Fruit fly (Drosophila melanogaster) whole organism, embryonic: ENCODE measurements around the gene UbcE2H.

Experiments
- Abd-B ChIP-seq: fragments of 200-800 bp; sonication (Bioruptor generic); optimal IDR thresholded peaks from 2 replicates; lab custom pipeline; 2018; ENCODE audit warnings: missing biosample characterization, mild to moderate bottlenecking, missing genetic modification characterization, moderate library complexity
- Aef1 ChIP-seq: fragments of 200-800 bp; sonication (Bioruptor generic); IDR thresholded peaks from 3 replicates; pipeline ENCODE4 v1.3.6; 2022; ENCODE audit warnings: missing biosample characterization, missing genetic modification characterization
- Bgb ChIP-seq: fragments of 200-800 bp; sonication (Bioruptor generic); IDR thresholded peaks from 2 replicates; pipeline ENCODE4 v1.3.6; 2022; ENCODE audit warnings: missing biosample characterization, missing genetic modification characterization; ENCODE audit not compliant: partially characterized antibody
- CG10209 ChIP-seq: fragments of 200-800 bp; sonication (Bioruptor generic); optimal IDR thresholded peaks from 3 replicates; lab custom pipeline; 2017; ENCODE audit warnings: missing biosample characterization, mild to moderate bottlenecking, missing genetic modification characterization, missing genetic modification reagents
- CG12299 ChIP-seq: fragments of 200-800 bp; sonication (Bioruptor generic); optimal IDR thresholded peaks from 2 replicates; lab custom pipeline; 2018; ENCODE audit warnings: missing biosample characterization, mild to moderate bottlenecking, missing genetic modification characterization
- CG13424 ChIP-seq: fragments of 200-800 bp; sonication (Bioruptor generic); optimal IDR thresholded peaks from 2 replicates; lab custom pipeline; 2019; ENCODE audit warnings: missing biosample characterization, mild to moderate bottlenecking, missing genetic modification characterization, moderate library complexity
- CG14860 ChIP-seq: fragments of 200-800 bp; sonication (Bioruptor generic); IDR thresholded peaks from 3 replicates; pipeline ENCODE4 v1.3.6; 2022; ENCODE audit warnings: missing biosample characterization, missing genetic modification characterization; ENCODE audit not compliant: partially characterized antibody
- CG1602 ChIP-seq: fragments of 200-800 bp; sonication (Bioruptor generic); optimal IDR thresholded peaks from 3 replicates; lab custom pipeline; 2016; ENCODE audit warnings: missing biosample characterization, missing genetic modification characterization
- CG1647 ChIP-seq: fragments of 200-800 bp; sonication (Bioruptor generic); optimal IDR thresholded peaks from 3 replicates; lab custom pipeline; 2016; ENCODE audit warnings: missing biosample characterization, missing genetic modification characterization
- CG17328 ChIP-seq: fragments of 200-800 bp; sonication (Bioruptor generic); IDR thresholded peaks from 2 replicates; pipeline ENCODE4 v1.3.6; 2022; ENCODE audit warnings: missing biosample characterization, missing genetic modification characterization
- CG2120 ChIP-seq: fragments of 200-800 bp; sonication (Bioruptor generic); optimal IDR thresholded peaks from 3 replicates; lab custom pipeline; 2016; ENCODE audit warnings: missing biosample characterization, missing genetic modification characterization
- CG3163 ChIP-seq: fragments of 200-800 bp; sonication (Bioruptor generic); optimal IDR thresholded peaks from 3 replicates; lab custom pipeline; 2016; ENCODE audit warnings: missing biosample characterization, missing genetic modification characterization
- CG32532 ChIP-seq: fragments of 200-800 bp; sonication (Bioruptor generic); IDR thresholded peaks from 2 replicates; pipeline ENCODE4 v1.3.6; 2022; ENCODE audit warnings: missing biosample characterization, missing genetic modification characterization
- CG3281 ChIP-seq: fragments of 200-800 bp; sonication (Bioruptor generic); optimal IDR thresholded peaks from 3 replicates; lab custom pipeline; 2017; ENCODE audit warnings: missing biosample characterization, mild to moderate bottlenecking, missing genetic modification characterization
- CG33213 ChIP-seq: fragments of 200-800 bp; sonication (Bioruptor generic); optimal IDR thresholded peaks from 3 replicates; lab custom pipeline; 2016; ENCODE audit warnings: missing biosample characterization, missing genetic modification characterization
- CG33557 ChIP-seq: fragments of 200-800 bp; sonication (Bioruptor generic); optimal IDR thresholded peaks from 2 replicates; lab custom pipeline; 2019; ENCODE audit warnings: missing biosample characterization, mild to moderate bottlenecking, missing genetic modification characterization, moderate library complexity
- CG4707 ChIP-seq: fragments of 200-800 bp; sonication (Bioruptor generic); optimal IDR thresholded peaks from 2 replicates; lab custom pipeline; 2018; ENCODE audit warnings: missing biosample characterization, mild to moderate bottlenecking, missing genetic modification characterization, moderate library complexity
- CG7271 ChIP-seq: fragments of 200-800 bp; sonication (Bioruptor generic); optimal IDR thresholded peaks from 2 replicates; lab custom pipeline; 2018; ENCODE audit warnings: missing biosample characterization, mild to moderate bottlenecking, missing genetic modification characterization, moderate library complexity
- CG7556 ChIP-seq: fragments of 200-800 bp; sonication (Bioruptor generic); optimal IDR thresholded peaks from 2 replicates; lab custom pipeline; 2017; ENCODE audit warnings: missing biosample characterization, mild to moderate bottlenecking, missing genetic modification characterization
- CG7928 ChIP-seq: fragments of 200-800 bp; sonication (Bioruptor generic); optimal IDR thresholded peaks from 2 replicates; lab custom pipeline; 2017; ENCODE audit warnings: missing biosample characterization, mild to moderate bottlenecking, missing genetic modification characterization
- CG8924 ChIP-seq: fragments of 200-800 bp; optimal IDR thresholded peaks from 3 replicates; lab custom pipeline; 2019; ENCODE audit warnings: missing biosample characterization, mild to moderate bottlenecking, missing genetic modification characterization, moderate library complexity
- Dip2 ChIP-seq: fragments of 200-800 bp; sonication (Bioruptor generic); IDR thresholded peaks from 2 replicates; pipeline ENCODE4 v1.3.6; 2022; ENCODE audit warnings: missing biosample characterization, missing genetic modification characterization
- GATAe ChIP-seq: fragments of 200-800 bp; sonication (Bioruptor generic); conservative IDR thresholded peaks from 2 replicates; pipeline ENCODE4 v1.3.6; 2022; ENCODE audit warnings: missing biosample characterization, missing genetic modification characterization
- Gsc ChIP-seq: fragments of 200-800 bp; sonication (Bioruptor generic); IDR thresholded peaks from 2 replicates; pipeline ENCODE4 v1.3.6; 2022; ENCODE audit warnings: missing biosample characterization, missing genetic modification characterization
- Hr51 ChIP-seq, 2 experiments: fragments of 200-800 bp; sonication (Bioruptor generic); optimal IDR thresholded peaks; 2 replicates in 1 of 2; 3 replicates in 1 of 2; lab custom pipeline; 2016 to 2018; ENCODE audit warnings: missing biosample characterization in 2 of 2, missing genetic modification characterization in 2 of 2, mild to moderate bottlenecking in 1 of 2, moderate library complexity in 1 of 2
- Mad ChIP-seq: fragments of 200-800 bp; sonication (Bioruptor generic); optimal IDR thresholded peaks from 2 replicates; lab custom pipeline; 2016; ENCODE audit warnings: missing biosample characterization, missing genetic modification characterization
- NC2β ChIP-seq: fragments of 200-800 bp; sonication (Bioruptor generic); optimal IDR thresholded peaks from 2 replicates; lab custom pipeline; 2016; ENCODE audit warnings: missing biosample characterization, missing genetic modification characterization
- Oaz ChIP-seq: fragments of 200-800 bp; sonication (Bioruptor generic); IDR thresholded peaks from 2 replicates; pipeline ENCODE4 v1.3.6; 2022; ENCODE audit warnings: missing biosample characterization, missing genetic modification characterization
- Rx ChIP-seq: fragments of 200-800 bp; sonication (Bioruptor generic); IDR thresholded peaks from 2 replicates; pipeline ENCODE4 v1.3.6; 2022; ENCODE audit warnings: missing biosample characterization, missing genetic modification characterization
- Sox102F ChIP-seq: fragments of 200-800 bp; sonication (Bioruptor generic); optimal IDR thresholded peaks from 2 replicates; lab custom pipeline; 2018; ENCODE audit warnings: missing biosample characterization, mild to moderate bottlenecking, missing genetic modification characterization, moderate library complexity
- abd-A ChIP-seq: fragments of 200-800 bp; sonication (Bioruptor generic); optimal IDR thresholded peaks from 3 replicates; lab custom pipeline; 2019; ENCODE audit warnings: missing biosample characterization, mild to moderate bottlenecking, missing genetic modification characterization, moderate library complexity
- bab2 ChIP-seq: fragments of 200-800 bp; sonication (Bioruptor generic); optimal IDR thresholded peaks from 2 replicates; lab custom pipeline; 2016; ENCODE audit warnings: missing biosample characterization, missing genetic modification characterization
- cato ChIP-seq: fragments of 200-800 bp; sonication (Bioruptor generic); optimal IDR thresholded peaks from 2 replicates; lab custom pipeline; 2016; ENCODE audit warnings: missing biosample characterization, missing genetic modification characterization, borderline replicate concordance
- chn ChIP-seq: fragments of 200-800 bp; sonication (Bioruptor generic); optimal IDR thresholded peaks from 2 replicates; lab custom pipeline; 2016; ENCODE audit warnings: missing biosample characterization, missing genetic modification characterization
- crc ChIP-seq: fragments of 200-800 bp; sonication (Bioruptor generic); optimal IDR thresholded peaks from 2 replicates; lab custom pipeline; 2016; ENCODE audit warnings: missing biosample characterization, missing genetic modification characterization
- cwo ChIP-seq: fragments of 200-800 bp; sonication (Bioruptor generic); optimal IDR thresholded peaks from 3 replicates; lab custom pipeline; 2017; ENCODE audit warnings: missing biosample characterization, missing genetic modification characterization, mild to moderate bottlenecking, moderate library complexity, missing genetic modification reagents
- dysf ChIP-seq: fragments of 200-800 bp; sonication (Bioruptor generic); IDR thresholded peaks from 3 replicates; pipeline ENCODE4 v1.3.6; 2022; ENCODE audit warnings: missing biosample characterization, missing genetic modification characterization
- ems ChIP-seq: fragments of 200-800 bp; sonication (Bioruptor generic); optimal IDR thresholded peaks from 3 replicates; lab custom pipeline; 2016; ENCODE audit warnings: missing biosample characterization, missing genetic modification characterization
- exex ChIP-seq: fragments of 200-800 bp; sonication (Bioruptor generic); optimal IDR thresholded peaks from 4 replicates; lab custom pipeline; 2018; ENCODE audit warnings: missing biosample characterization, mild to moderate bottlenecking, missing genetic modification characterization, moderate library complexity
- gem ChIP-seq: fragments of 200-800 bp; sonication (Bioruptor generic); optimal IDR thresholded peaks from 2 replicates; lab custom pipeline; 2019; ENCODE audit warnings: missing biosample characterization, mild to moderate bottlenecking, missing genetic modification characterization, moderate library complexity
- kay ChIP-seq: fragments of 200-800 bp; sonication (Bioruptor generic); optimal IDR thresholded peaks from 2 replicates; lab custom pipeline; 2016; ENCODE audit warnings: missing biosample characterization, missing genetic modification characterization
- nerfin-2 ChIP-seq: fragments of 200-800 bp; sonication (Bioruptor generic); IDR thresholded peaks from 2 replicates; pipeline ENCODE4 v1.3.6; 2022; ENCODE audit warnings: missing biosample characterization, missing genetic modification characterization; ENCODE audit not compliant: partially characterized antibody
- oc ChIP-seq: fragments of 200-800 bp; sonication (Bioruptor generic); optimal IDR thresholded peaks from 2 replicates; lab custom pipeline; 2018; ENCODE audit warnings: missing biosample characterization, mild to moderate bottlenecking, missing genetic modification characterization, moderate library complexity
- org-1 ChIP-seq: fragments of 200-800 bp; sonication (Bioruptor generic); optimal IDR thresholded peaks from 2 replicates; lab custom pipeline; 2017; ENCODE audit warnings: missing biosample characterization, missing genetic modification characterization
- pros ChIP-seq: fragments of 200-800 bp; sonication (Bioruptor generic); optimal IDR thresholded peaks from 3 replicates; lab custom pipeline; 2019; ENCODE audit warnings: missing biosample characterization, mild to moderate bottlenecking, missing genetic modification characterization, moderate library complexity
- repo ChIP-seq: fragments of 200-800 bp; sonication (Bioruptor generic); optimal IDR thresholded peaks from 2 replicates; lab custom pipeline; 2016; ENCODE audit warnings: missing biosample characterization, missing genetic modification characterization
- slou ChIP-seq: fragments of 200-800 bp; sonication (Bioruptor generic); optimal IDR thresholded peaks from 3 replicates; lab custom pipeline; 2016; ENCODE audit warnings: missing biosample characterization, missing genetic modification characterization
- usp ChIP-seq: fragments of >200 bp; optimal IDR thresholded peaks from 2 replicates; lab custom pipeline; 2017; ENCODE audit warnings: missing biosample characterization, missing genetic modification characterization
- z ChIP-seq: fragments of 200-800 bp; sonication (Bioruptor generic); IDR thresholded peaks from 3 replicates; pipeline ENCODE4 v1.3.6; 2022; ENCODE audit warnings: missing biosample characterization, missing genetic modification characterization

UbcE2H gene

DNA sequence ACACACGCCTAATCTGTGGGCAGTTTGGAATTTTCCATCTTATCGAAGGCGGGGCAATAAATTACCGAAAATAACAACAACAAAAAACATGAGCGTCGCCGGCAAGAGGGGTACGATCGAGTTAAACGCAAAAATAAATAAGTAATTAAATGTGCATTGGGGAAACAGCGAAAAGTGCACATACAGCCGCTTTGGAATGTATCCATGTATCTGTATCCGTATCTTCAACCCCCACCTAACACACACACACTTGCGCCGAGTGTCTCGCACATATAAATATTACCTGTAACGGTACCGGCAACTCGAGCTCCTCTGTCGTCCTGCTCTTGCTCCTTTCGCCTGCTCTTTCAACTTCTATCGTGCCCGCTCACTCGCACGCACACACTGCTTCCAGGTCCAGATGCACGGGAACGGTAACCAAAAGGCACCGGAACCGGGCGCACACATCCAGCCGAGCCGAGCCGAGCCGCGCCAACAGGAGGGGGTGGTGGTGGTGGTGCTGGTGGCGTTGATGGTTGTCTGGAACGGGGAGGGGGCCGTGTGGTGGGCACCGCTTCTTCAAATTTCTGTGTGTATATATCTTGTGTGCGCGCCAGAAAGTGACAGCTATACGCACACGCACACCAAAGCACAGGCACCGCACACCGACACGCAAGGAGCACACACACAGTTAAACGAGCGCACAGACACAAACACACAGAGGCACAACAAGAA lies 47.6 kb upstream of the UbcE2H start (continued):
- TF ChIP-seq nerfin-2 (GFP tag; lab: Robert Waterston, UW) (no peak), CG33213 (GFP tag; lab: Kevin White, UChicago) (no peak), CG7928 (GFP tag; lab: Kevin White, UChicago) (no peak), org-1 (peak; percentile 39), Gsc (GFP tag; lab: Robert Waterston, UW) (no peak), oc (no peak), CG7556 (peak; percentile 28), CG2120 (GFP tag; lab: Kevin White, UChicago) (peak; percentile 90), Bgb (GFP tag; lab: Robert Waterston, UW) (peak; percentile 35; the same call in 1 of the 2 replicates), abd-A (tag; lab: Kevin White, UChicago) (peak; percentile 82), Aef1 (GFP tag; lab: Robert Waterston, UW) (peak; percentile 45; the same call in 2 of the 3 replicates), crc (peak; percentile 11), z (GFP tag; lab: Robert Waterston, UW) (no peak), exex (tag; lab: Kevin White, UChicago) (no peak), CG12299 (tag; lab: Kevin White, UChicago) (peak; percentile 30), CG3163 (no peak), gem (peak; percentile 46), pros (GFP tag; lab: Kevin White, UChicago) (peak; percentile 66), CG17328 (GFP tag; lab: Robert Waterston, UW) (peak; percentile 21; the same call in 1 of the 2 replicates), Rx (GFP tag; lab: Robert Waterston, UW) (no peak), dysf (GFP tag; lab: Robert Waterston, UW) (peak; percentile 25; the same call in 1 of the 3 replicates), Abd-B (no peak), CG14860 (GFP tag; lab: Robert Waterston, UW) (no peak), cwo (GFP tag; lab: Kevin White, UChicago) (peak; percentile 39), CG1602 (GFP tag; lab: Kevin White, UChicago) (no peak), Sox102F (peak; percentile 11), CG7271 (tag; lab: Kevin White, UChicago) (no peak), Mad (GFP tag; lab: Kevin White, UChicago) (peak; percentile 19), repo (no peak), CG3281 (peak; percentile 31), CG13424 (no peak), slou (no peak), ems (GFP tag; lab: Kevin White, UChicago) (peak; percentile 15), usp (no peak), chn (GFP tag; lab: Kevin White, UChicago) (peak; percentile 27), Hr51 (GFP tag; optimal IDR thresholded peaks at IDR 0.05; lab: Kevin White, UChicago) (peak; percentile 23 to 37), cato (GFP tag; lab: Kevin White, UChicago) (no peak), Oaz (GFP tag; lab: Robert Waterston, UW) (no peak), CG10209 (GFP tag; lab: Kevin White, UChicago) (peak; percentile 22), CG4707 (GFP tag; lab: Kevin White, UChicago) (no peak), kay (GFP tag; lab: Kevin White, UChicago) (no peak), CG1647 (GFP tag; lab: Kevin White, UChicago) (no peak), CG33557 (GFP tag; lab: Kevin White, UChicago) (no peak), NC2β (no peak), bab2 (GFP tag; lab: Kevin White, UChicago) (peak; percentile 5), GATAe (GFP tag; lab: Robert Waterston, UW) (no peak), CG8924 (tag; lab: Kevin White, UChicago) (peak; percentile 4), Dip2 (GFP tag; lab: Robert Waterston, UW) (no peak), CG32532 (GFP tag; lab: Robert Waterston, UW) (peak; percentile 25)
